Fruit fly (Drosophila melanogaster): Measurements from ENCODE around the gene sbr.
A peak's percentile ranks its signal among the peaks of the same experiment; 100 is the strongest.

sbr gene

dm6 chrX:10814113-10814512 is 32.8 kb downstream of the sbr start:
- peak; percentile 71; the same call in 2 of the 3 replicates for TF ChIP-seq CG4496 (GFP tag; IDR thresholded peaks at IDR 0.05)
- TF ChIP-seq D1 (tag; optimal IDR thresholded peaks at IDR 0.05) = no peak
- no peak for TF ChIP-seq Pif1A (GFP tag; optimal IDR thresholded peaks at IDR 0.05)
- no peak for TF ChIP-seq Snoo (tag; optimal IDR thresholded peaks at IDR 0.05)
- peak; percentile 64 for TF ChIP-seq Ets98B (GFP tag; IDR thresholded peaks at IDR 0.05)
- peak; percentile 47; the same call in 1 of the 2 replicates for TF ChIP-seq CG12605 (GFP tag; IDR thresholded peaks at IDR 0.05)
- no peak for TF ChIP-seq gl (tag; optimal IDR thresholded peaks at IDR 0.05)
- TF ChIP-seq CG32121 (GFP tag; IDR thresholded peaks at IDR 0.05) = peak; percentile 53; the same call in 1 of the 2 replicates
- no peak for TF ChIP-seq CG34367 (tag; optimal IDR thresholded peaks at IDR 0.05)
- TF ChIP-seq fd96Ca (GFP tag; IDR thresholded peaks at IDR 0.05) = peak; percentile 54; the same call in 1 of the 3 replicates
- no peak for TF ChIP-seq Pif1B (GFP tag; optimal IDR thresholded peaks at IDR 0.05)
- TF ChIP-seq CG10348 (GFP tag; IDR thresholded peaks at IDR 0.05) = no peak
- TF ChIP-seq CG13204 (GFP tag; optimal IDR thresholded peaks at IDR 0.05) = no peak
- TF ChIP-seq CG14655 (GFP tag; optimal IDR thresholded peaks at IDR 0.05) = no peak
- TF ChIP-seq rn (GFP tag; IDR thresholded peaks at IDR 0.05) = no peak
- TF ChIP-seq CG17806 (tag; optimal IDR thresholded peaks at IDR 0.05) = no peak

dm6 chrX:10808684-10809083 is 38.2 kb downstream of the sbr start:
- TF ChIP-seq CG13204 (GFP tag; optimal IDR thresholded peaks at IDR 0.05) (no peak), CG12605 (GFP tag; IDR thresholded peaks at IDR 0.05) (no peak), CG4496 (GFP tag; IDR thresholded peaks at IDR 0.05) (no peak), CG8301 (tag; optimal IDR thresholded peaks at IDR 0.05) (no peak)

- 0 out of 3 replicates have a peak, but pooled peaks have one; percentile 24 for TF ChIP-seq CG4496 (GFP tag; IDR thresholded peaks at IDR 0.05)
- peak; percentile 26; the same call in 1 of the 2 replicates for TF ChIP-seq CG12605 (GFP tag; IDR thresholded peaks at IDR 0.05)
- no peak for TF ChIP-seq gl (tag; optimal IDR thresholded peaks at IDR 0.05)
- TF ChIP-seq fd96Ca (GFP tag; IDR thresholded peaks at IDR 0.05) = 0 out of 3 replicates have a peak, but pooled peaks have one; percentile 29
- peak; percentile 11 for TF ChIP-seq EcR (GFP tag; optimal IDR thresholded peaks at IDR 0.05)
- TF ChIP-seq Pif1B (GFP tag; optimal IDR thresholded peaks at IDR 0.05) = no peak
- TF ChIP-seq Pif1A (GFP tag; optimal IDR thresholded peaks at IDR 0.05) = peak; percentile 29
- TF ChIP-seq CG13204 (GFP tag; optimal IDR thresholded peaks at IDR 0.05) = no peak
- no peak for TF ChIP-seq CG34367 (tag; optimal IDR thresholded peaks at IDR 0.05)
Measured at dm6 chrX:10806718-10807412, 40.0 kb downstream of the sbr start.

dm6 chrX:10805651-10806191 is 41.2 kb downstream of the sbr start:
- TF ChIP-seq CG10348 (GFP tag; IDR thresholded peaks at IDR 0.05) (no peak), EcR (GFP tag; optimal IDR thresholded peaks at IDR 0.05) (peak; percentile 63), rn (GFP tag; IDR thresholded peaks at IDR 0.05) (peak; percentile 57; the same call in 1 of the 2 replicates), CG15710 (tag; optimal IDR thresholded peaks at IDR 0.05) (peak; percentile 80), CG8301 (tag; optimal IDR thresholded peaks at IDR 0.05) (peak; percentile 50), Ets98B (GFP tag; IDR thresholded peaks at IDR 0.05) (peak; percentile 74), CG17806 (tag; optimal IDR thresholded peaks at IDR 0.05) (peak; percentile 69), CG8159 (tag; optimal IDR thresholded peaks at IDR 0.05) (peak; percentile 81), CG13204 (GFP tag; optimal IDR thresholded peaks at IDR 0.05) (peak; percentile 83), CG14655 (GFP tag; optimal IDR thresholded peaks at IDR 0.05) (peak; percentile 69), CG4496 (GFP tag; IDR thresholded peaks at IDR 0.05) (peak; percentile 92), gl (tag; optimal IDR thresholded peaks at IDR 0.05) (peak; percentile 95), CG34367 (tag; optimal IDR thresholded peaks at IDR 0.05) (peak; percentile 80), fd96Ca (GFP tag; IDR thresholded peaks at IDR 0.05) (peak; percentile 76; the same call in 2 of the 3 replicates), Pif1B (GFP tag; optimal IDR thresholded peaks at IDR 0.05) (peak; percentile 80), D1 (tag; optimal IDR thresholded peaks at IDR 0.05) (peak; percentile 50), Snoo (tag; optimal IDR thresholded peaks at IDR 0.05) (peak; percentile 72), Pif1A (GFP tag; optimal IDR thresholded peaks at IDR 0.05) (peak; percentile 81), CG32121 (GFP tag; IDR thresholded peaks at IDR 0.05) (peak; percentile 83), CG12605 (GFP tag; IDR thresholded peaks at IDR 0.05) (peak; percentile 93), CG9948 (tag; optimal IDR thresholded peaks at IDR 0.05) (peak; percentile 47)

dm6 chrX:10804042-10804441 is 42.9 kb downstream of the sbr start:
- TF ChIP-seq CG14655 (GFP tag; optimal IDR thresholded peaks at IDR 0.05) (no peak), Ets98B (GFP tag; IDR thresholded peaks at IDR 0.05) (peak; percentile 46), fd96Ca (GFP tag; IDR thresholded peaks at IDR 0.05) (0 out of 3 replicates have a peak, but pooled peaks have one; percentile 20), CG12605 (GFP tag; IDR thresholded peaks at IDR 0.05) (no peak; the same call in 1 of the 2 replicates), EcR (GFP tag; optimal IDR thresholded peaks at IDR 0.05) (no peak), CG4496 (GFP tag; IDR thresholded peaks at IDR 0.05) (peak; percentile 65; the same call in 2 of the 3 replicates), CG32121 (GFP tag; IDR thresholded peaks at IDR 0.05) (peak; percentile 48), CG17806 (tag; optimal IDR thresholded peaks at IDR 0.05) (no peak)

Data from whole organism, pupa.